Fruit fly (Drosophila melanogaster): ENCODE data around the gene gammaCOP.

DNA sequence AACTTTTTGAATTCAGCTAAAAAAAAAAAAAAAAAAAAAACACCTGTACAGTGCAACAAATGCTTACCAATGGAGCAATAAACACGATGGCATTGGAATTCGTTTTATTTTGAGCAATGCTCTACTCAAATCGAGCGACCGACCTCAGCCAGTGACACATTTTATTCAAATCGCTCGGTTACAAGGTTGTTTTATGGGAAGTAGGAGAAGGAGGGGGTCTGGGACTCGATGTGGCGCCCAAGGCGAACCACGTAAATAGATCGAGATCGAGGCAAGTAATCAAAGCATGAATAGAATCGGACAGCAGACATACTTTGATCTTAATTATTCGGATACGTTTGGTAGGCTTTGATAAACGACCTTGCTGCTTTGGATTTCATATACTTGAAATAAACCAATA is 31.3 kb downstream of the gammaCOP start:
- TF ChIP-seq usp (GFP tag; optimal IDR thresholded peaks at IDR 0.05) (no peak), CG8478 (optimal IDR thresholded peaks at IDR 0.05) (no peak), psq (optimal IDR thresholded peaks at IDR 0.05) (no peak), pan (optimal IDR thresholded peaks at IDR 0.05) (no peak), EcR (GFP tag; optimal IDR thresholded peaks at IDR 0.05) (no peak)

Measured in whole organism.